Worm (Caenorhabditis elegans): Measurements from ENCODE around the gene F31E9.3.

DNA sequence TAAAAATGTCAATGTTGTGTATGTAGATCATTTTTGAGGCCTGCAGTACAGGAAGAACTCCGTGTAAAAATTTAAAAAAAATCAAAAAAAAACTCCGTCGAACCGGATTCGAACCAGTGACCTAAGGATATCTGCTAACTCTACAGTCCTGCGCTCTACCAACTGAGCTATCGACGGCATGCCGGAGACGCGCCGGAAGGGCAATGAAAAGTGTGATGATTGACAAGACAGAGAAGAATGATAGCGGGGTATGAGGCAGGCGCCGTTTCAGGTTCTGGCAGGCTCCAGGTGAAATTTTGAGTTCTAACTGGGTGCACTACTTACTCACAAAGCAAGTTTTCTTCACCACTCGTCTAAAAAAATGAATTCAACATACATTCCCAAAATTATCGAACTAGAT lies 4.6 kb upstream of the F31E9.3 start, which contains the start of gene srz-58:
- TF ChIP-seq nhr-76 (tag; optimal IDR thresholded peaks at IDR 0.05) (no peak), nhr-28 (tag; optimal IDR thresholded peaks at IDR 0.05) (no peak), C34B4.2 (tag; optimal IDR thresholded peaks at IDR 0.05) (no peak), lsy-2 (tag; optimal IDR thresholded peaks at IDR 0.05) (no peak), tbx-2 (tag; optimal IDR thresholded peaks at IDR 0.05) (no peak), ceh-82 (tag; optimal IDR thresholded peaks at IDR 0.05) (no peak), nhr-90 (tag; optimal IDR thresholded peaks at IDR 0.05; ENCODE audit: poor library complexity) (no peak), lin-13 (GFP tag; optimal IDR thresholded peaks at IDR 0.05) (no peak), unc-62 (GFP tag; optimal IDR thresholded peaks at IDR 0.05) (no peak), ceh-8 (GFP tag; optimal IDR thresholded peaks at IDR 0.05) (no peak), dpl-1 (GFP tag; optimal IDR thresholded peaks at IDR 0.05) (no peak), elt-3 (tag; optimal IDR thresholded peaks at IDR 0.05) (no peak), swsn-7 (tag; optimal IDR thresholded peaks at IDR 0.05) (no peak)

Data from whole organism, L1 larva.